Worm (Caenorhabditis elegans) whole organism, L3 larva: ENCODE data around the gene seld-1.

Experiments
- R02D3.7 ChIP-seq: fragments of 150-350 bp; optimal IDR thresholded peaks from 2 replicates; lab custom pipeline; 2014; ENCODE audit warnings: missing biosample characterization, missing genetic modification characterization
- ZK546.5 ChIP-seq: sonication (generic microtip); optimal IDR thresholded peaks from 2 replicates; lab custom pipeline; 2017; ENCODE audit warnings: missing biosample characterization, missing genetic modification characterization
- ama-1 ChIP-seq: fragments of 150-350 bp; optimal IDR thresholded peaks from 2 replicates; lab custom pipeline; 2018
- ceh-28 ChIP-seq: fragments of 150-350 bp; optimal IDR thresholded peaks from 2 replicates; lab custom pipeline; 2014; ENCODE audit warnings: missing biosample characterization, missing genetic modification reagents, missing genetic modification characterization
- ceh-9 ChIP-seq: sonication (generic microtip); optimal IDR thresholded peaks from 2 replicates; lab custom pipeline; 2018; ENCODE audit warnings: missing biosample characterization, missing genetic modification characterization
- daf-12 ChIP-seq: fragments of 150-350 bp; optimal IDR thresholded peaks from 2 replicates; lab custom pipeline; 2014; ENCODE audit warnings: missing biosample characterization, missing genetic modification reagents, missing genetic modification characterization
- egl-27 ChIP-seq: sonication (generic microtip); optimal IDR thresholded peaks from 4 replicates; lab custom pipeline; 2017; ENCODE audit warnings: missing biosample characterization, missing genetic modification reagents, missing genetic modification characterization
- egl-5 ChIP-seq: fragments of 150-350 bp; optimal IDR thresholded peaks from 2 replicates; lab custom pipeline; 2017; ENCODE audit warnings: missing biosample characterization, missing genetic modification reagents, missing genetic modification characterization, inconsistent platforms
- elt-2 ChIP-seq: sonication (generic microtip); optimal IDR thresholded peaks from 2 replicates; lab custom pipeline; 2016; ENCODE audit warnings: missing genetic modification reagents, mild to moderate bottlenecking, missing genetic modification characterization, missing compliant biosample characterization
- elt-3 ChIP-seq, 3 experiments: fragments of 150-350 bp in 1 of 3; sonication (generic microtip) in 2 of 3; optimal IDR thresholded peaks; 2 replicates in 2 of 3; 4 replicates in 1 of 3; lab custom pipeline; 2014 to 2017; ENCODE audit warnings: missing biosample characterization in 3 of 3, missing genetic modification characterization in 3 of 3
- eor-1 ChIP-seq, 2 experiments: fragments of 150-350 bp; optimal IDR thresholded peaks; 2 replicates each; lab custom pipeline; 2014 to 2018; ENCODE audit warnings: missing biosample characterization in 2 of 2, missing genetic modification characterization in 2 of 2
- fkh-10 ChIP-seq: sonication (generic microtip); optimal IDR thresholded peaks from 2 replicates; lab custom pipeline; 2017; ENCODE audit warnings: missing biosample characterization, missing genetic modification reagents, missing genetic modification characterization
- fkh-2 ChIP-seq: fragments of 150-350 bp; optimal IDR thresholded peaks from 2 replicates; lab custom pipeline; 2014; ENCODE audit warnings: missing biosample characterization, missing genetic modification reagents, missing genetic modification characterization
- fos-1 ChIP-seq: fragments of 150-350 bp; optimal IDR thresholded peaks from 2 replicates; lab custom pipeline; 2014; ENCODE audit warnings: missing biosample characterization, missing genetic modification characterization
- lin-15B ChIP-seq: fragments of 150-350 bp; optimal IDR thresholded peaks from 2 replicates; lab custom pipeline; 2014; ENCODE audit warnings: missing biosample characterization, missing genetic modification characterization
- lin-39 ChIP-seq: fragments of 150-350 bp; optimal IDR thresholded peaks from 2 replicates; lab custom pipeline; 2018; ENCODE audit warnings: missing biosample characterization, missing genetic modification reagents, missing genetic modification characterization
- lsy-12 ChIP-seq: sonication (generic microtip); optimal IDR thresholded peaks from 2 replicates; lab custom pipeline; 2016; ENCODE audit warnings: mild to moderate bottlenecking, missing genetic modification characterization, missing compliant biosample characterization
- mdl-1 ChIP-seq: fragments of 150-350 bp; optimal IDR thresholded peaks from 2 replicates; lab custom pipeline; 2014; ENCODE audit warnings: missing biosample characterization, missing genetic modification characterization
- mml-1 ChIP-seq: fragments of 150-350 bp; sonication (generic microtip); optimal IDR thresholded peaks from 3 replicates; lab custom pipeline; 2014; ENCODE audit warnings: missing biosample characterization, missing genetic modification characterization
- nfya-1 ChIP-seq: sonication (generic microtip); optimal IDR thresholded peaks from 2 replicates; lab custom pipeline; 2017; ENCODE audit warnings: missing genetic modification characterization, mild to moderate bottlenecking, missing compliant biosample characterization, antibody characterized with exemption, moderate library complexity; ENCODE audit not compliant: insufficient read depth
- nhr-11 ChIP-seq: fragments of 150-350 bp; optimal IDR thresholded peaks from 2 replicates; lab custom pipeline; 2014; ENCODE audit warnings: missing biosample characterization, missing genetic modification characterization
- nhr-23 ChIP-seq: fragments of 150-350 bp; optimal IDR thresholded peaks from 2 replicates; lab custom pipeline; 2014; ENCODE audit warnings: missing biosample characterization, missing genetic modification reagents, missing genetic modification characterization
- nhr-237 ChIP-seq: fragments of 150-350 bp; optimal IDR thresholded peaks from 2 replicates; lab custom pipeline; 2014; ENCODE audit warnings: missing biosample characterization, missing genetic modification characterization
- nhr-25 ChIP-seq: sonication (generic microtip); optimal IDR thresholded peaks from 2 replicates; lab custom pipeline; 2017; ENCODE audit warnings: missing biosample characterization, missing genetic modification characterization
- nhr-28 ChIP-seq: fragments of 150-350 bp; optimal IDR thresholded peaks from 2 replicates; lab custom pipeline; 2014; ENCODE audit warnings: missing biosample characterization, missing genetic modification characterization
- nhr-43 ChIP-seq: sonication (generic microtip); optimal IDR thresholded peaks from 2 replicates; lab custom pipeline; 2016; ENCODE audit warnings: mild to moderate bottlenecking, missing genetic modification characterization, missing compliant biosample characterization; ENCODE audit not compliant: poor library complexity, severe bottlenecking
- nhr-67 ChIP-seq: fragments of 150-350 bp; optimal IDR thresholded peaks from 2 replicates; lab custom pipeline; 2014; ENCODE audit warnings: missing biosample characterization, missing genetic modification characterization
- nhr-76 ChIP-seq: fragments of 150-350 bp; sonication (generic microtip); optimal IDR thresholded peaks from 5 replicates; lab custom pipeline; 2014; ENCODE audit warnings: missing biosample characterization, missing genetic modification characterization
- nhr-77 ChIP-seq: fragments of 150-350 bp; optimal IDR thresholded peaks from 2 replicates; lab custom pipeline; 2014; ENCODE audit warnings: missing biosample characterization, missing genetic modification characterization
- pha-4 ChIP-seq: fragments of 150-350 bp; optimal IDR thresholded peaks from 2 replicates; lab custom pipeline; 2014; ENCODE audit warnings: missing biosample characterization, missing genetic modification reagents, missing genetic modification characterization
- sea-2 ChIP-seq: fragments of 150-350 bp; sonication (generic microtip); optimal IDR thresholded peaks from 4 replicates; lab custom pipeline; 2014; ENCODE audit warnings: missing biosample characterization, missing genetic modification reagents, missing genetic modification characterization
- tbx-2 ChIP-seq: sonication (generic microtip); optimal IDR thresholded peaks from 2 replicates; lab custom pipeline; 2016; ENCODE audit warnings: mild to moderate bottlenecking, missing genetic modification characterization, missing compliant biosample characterization
- unc-39 ChIP-seq: sonication (generic microtip); optimal IDR thresholded peaks from 4 replicates; lab custom pipeline; 2017; ENCODE audit warnings: missing biosample characterization, missing genetic modification characterization
- unc-62 ChIP-seq: fragments of 150-350 bp; sonication (generic microtip); optimal IDR thresholded peaks from 4 replicates; lab custom pipeline; 2014; ENCODE audit warnings: missing biosample characterization, missing genetic modification reagents, missing genetic modification characterization
- zag-1 ChIP-seq: fragments of 150-350 bp; optimal IDR thresholded peaks from 2 replicates; lab custom pipeline; 2014; ENCODE audit warnings: missing biosample characterization, missing genetic modification characterization
- ztf-4 ChIP-seq: fragments of 150-350 bp; optimal IDR thresholded peaks from 2 replicates; lab custom pipeline; 2014; ENCODE audit warnings: missing biosample characterization, missing genetic modification characterization

seld-1 gene

ce11 chrIV:13505144-13505543 lies at the start of gene seld-1:
Gene seld-1, plus strand, starts transcription at chrIV:13505444.
- no peak for TF ChIP-seq nhr-28 (tag; lab: Kevin White, UChicago)
- TF ChIP-seq ZK546.5: no peak

ce11 chrIV:13456893-13457292 lies 48.4 kb upstream of the seld-1 start:
- no peak for TF ChIP-seq lin-39
- TF ChIP-seq tbx-2 (tag; lab: Kevin White, UChicago): no peak
- TF ChIP-seq ztf-4 (tag; lab: Kevin White, UChicago): no peak
- TF ChIP-seq nhr-43 (tag; lab: Kevin White, UChicago): no peak
- TF ChIP-seq elt-2 (tag; lab: Kevin White, UChicago): no peak
- no peak for TF ChIP-seq lin-15B
- no peak for TF ChIP-seq unc-62 (GFP tag; lab: Kevin White, UChicago)
- TF ChIP-seq fkh-2: no peak
- no peak for TF ChIP-seq zag-1 (tag; lab: Kevin White, UChicago)
- TF ChIP-seq R02D3.7: no peak
- no peak for TF ChIP-seq eor-1 (tag; optimal IDR thresholded peaks at IDR 0.05; lab: Kevin White, UChicago)
- no peak for TF ChIP-seq mml-1 (tag; lab: Kevin White, UChicago)
- TF ChIP-seq fkh-10 (GFP tag; lab: Kevin White, UChicago): no peak
- TF ChIP-seq lsy-12 (tag; lab: Kevin White, UChicago): no peak
- TF ChIP-seq ZK546.5: no peak
- no peak for TF ChIP-seq ama-1 (lab: Kevin White, UChicago)

ce11 chrIV:13458237-13458636 lies 47.0 kb upstream of the seld-1 start:
- TF ChIP-seq nhr-23 (no peak), elt-3 (tag; optimal IDR thresholded peaks at IDR 0.05; lab: Kevin White, UChicago) (no peak), sea-2 (GFP tag; lab: Kevin White, UChicago) (no peak), pha-4 (no peak), nhr-43 (tag; lab: Kevin White, UChicago) (no peak), mml-1 (tag; lab: Kevin White, UChicago) (no peak), nhr-25 (tag; lab: Kevin White, UChicago) (no peak), ceh-9 (tag; lab: Kevin White, UChicago) (no peak), daf-12 (tag; lab: Kevin White, UChicago) (no peak)
- TF ChIP-seq, all 47 proteins: peak for 0

ce11 chrIV:13460876-13461275 lies 44.4 kb upstream of the seld-1 start, which contains the start of gene Y38H8A.12:
Gene Y38H8A.12, minus strand, starts transcription at chrIV:13460976.
- TF ChIP-seq nhr-23 (no peak), nhr-28 (tag; lab: Kevin White, UChicago) (no peak), nfya-1 (tag; lab: Kevin White, UChicago) (no peak), nhr-237 (tag; lab: Kevin White, UChicago) (no peak), nhr-67 (no peak), nhr-77 (no peak), lsy-12 (tag; lab: Kevin White, UChicago) (no peak), nhr-11 (no peak), fkh-2 (no peak), elt-3 (tag; optimal IDR thresholded peaks at IDR 0.05; lab: Kevin White, UChicago) (no peak), ceh-28 (tag; lab: Kevin White, UChicago) (no peak), egl-27 (tag; lab: Kevin White, UChicago) (no peak), egl-5 (tag; lab: Kevin White, UChicago) (no peak), eor-1 (tag; optimal IDR thresholded peaks at IDR 0.05; lab: Kevin White, UChicago) (no peak), ztf-4 (tag; lab: Kevin White, UChicago) (no peak), unc-39 (tag; lab: Kevin White, UChicago) (no peak), nhr-76 (tag; lab: Kevin White, UChicago) (no peak), fos-1 (tag; lab: Kevin White, UChicago) (no peak), mdl-1 (no peak)

ce11 chrIV:13465797-13466196 lies 39.4 kb upstream of the seld-1 start, which contains the start of gene fezf-1:
Gene fezf-1, plus strand, starts transcription at chrIV:13466097.
- TF ChIP-seq ztf-4 (tag; lab: Kevin White, UChicago): no peak
- TF ChIP-seq mml-1 (tag; lab: Kevin White, UChicago): no peak
- TF ChIP-seq ZK546.5: no peak
